Worm (Caenorhabditis elegans) whole organism, L4 larva: ENCODE measurements around the gene rsa-2.

Experiments used
- F49E8.2 ChIP-seq: sonication (generic microtip); optimal IDR thresholded peaks from 2 replicates; lab custom pipeline; 2016; ENCODE audit warnings: missing compliant biosample characterization, mild to moderate bottlenecking, missing genetic modification characterization, borderline replicate concordance
- T26A8.4 ChIP-seq: fragments of 200-800 bp; sonication (Bioruptor generic); IDR thresholded peaks from 2 replicates; pipeline ENCODE4 v1.3.6; 2022; ENCODE audit warnings: missing genetic modification characterization, missing compliant biosample characterization
- Y105C5A.15 ChIP-seq: fragments of 200-800 bp; sonication (Bioruptor generic); IDR thresholded peaks from 2 replicates; pipeline ENCODE4 v1.3.6; 2022; ENCODE audit warnings: missing genetic modification characterization, missing compliant biosample characterization
- Y48G9A.11 ChIP-seq: fragments of 200-800 bp; sonication (Bioruptor generic); IDR thresholded peaks from 2 replicates; pipeline ENCODE4 v1.3.6; 2022; ENCODE audit warnings: missing genetic modification reagents, missing genetic modification characterization, missing compliant biosample characterization
- aha-1 ChIP-seq: fragments of 150-350 bp; peaks from one replicate; lab custom pipeline; 2014; ENCODE audit warnings: missing biosample characterization, missing genetic modification characterization
- ama-1 ChIP-seq: fragments of 150-350 bp; optimal IDR thresholded peaks from 2 replicates; lab custom pipeline; 2014; ENCODE audit warnings: inconsistent platforms, mixed read lengths
- arid-1 ChIP-seq: fragments of 200-800 bp; sonication (Bioruptor generic); conservative IDR thresholded peaks from 2 replicates; pipeline ENCODE4 v1.3.6; 2022; ENCODE audit warnings: missing genetic modification reagents, missing genetic modification characterization, missing compliant biosample characterization
- ceh-44 ChIP-seq: fragments of 200-800 bp; sonication (Bioruptor generic); IDR thresholded peaks from 2 replicates; pipeline ENCODE4 v1.3.6; 2022; ENCODE audit warnings: missing genetic modification reagents, missing genetic modification characterization, missing compliant biosample characterization
- dmd-8 ChIP-seq: fragments of 200-800 bp; sonication (Bioruptor generic); IDR thresholded peaks from 2 replicates; pipeline ENCODE4 v1.3.6; 2022; ENCODE audit warnings: missing genetic modification characterization, missing compliant biosample characterization
- egl-27 ChIP-seq: sonication (generic microtip); optimal IDR thresholded peaks from 3 replicates; lab custom pipeline; 2017; ENCODE audit warnings: missing biosample characterization, missing genetic modification reagents, missing genetic modification characterization
- lin-1 ChIP-seq: fragments of 200-800 bp; sonication (Bioruptor generic); IDR thresholded peaks from 2 replicates; pipeline ENCODE4 v1.3.6; 2022; ENCODE audit warnings: missing genetic modification reagents, missing genetic modification characterization, missing compliant biosample characterization
- lin-38 ChIP-seq: fragments of 200-800 bp; sonication (Bioruptor generic); IDR thresholded peaks from 2 replicates; pipeline ENCODE4 v1.3.6; 2022; ENCODE audit warnings: missing genetic modification reagents, missing genetic modification characterization, missing compliant biosample characterization
- madf-5 ChIP-seq, 2 experiments: fragments of 200-800 bp; sonication (Bioruptor generic); IDR thresholded peaks; 2 replicates each; pipeline ENCODE4 v1.3.6; 2022; ENCODE audit warnings: missing compliant biosample characterization in 2 of 2, missing genetic modification characterization in 2 of 2
- madf-9 ChIP-seq: fragments of 200-800 bp; sonication (Bioruptor generic); conservative IDR thresholded peaks from 2 replicates; pipeline ENCODE4 v1.3.6; 2022; ENCODE audit warnings: missing genetic modification reagents, missing genetic modification characterization, missing compliant biosample characterization
- nhr-10 ChIP-seq: fragments of 150-350 bp; optimal IDR thresholded peaks from 2 replicates; lab custom pipeline; 2014; ENCODE audit warnings: missing biosample characterization, missing genetic modification characterization
- nhr-102 ChIP-seq: sonication (generic microtip); optimal IDR thresholded peaks from 2 replicates; lab custom pipeline; 2016; ENCODE audit warnings: mild to moderate bottlenecking, missing genetic modification characterization, moderate library complexity, missing compliant biosample characterization
- nhr-25 ChIP-seq: sonication (generic microtip); optimal IDR thresholded peaks from 2 replicates; lab custom pipeline; 2017; ENCODE audit warnings: missing genetic modification characterization, mild to moderate bottlenecking, missing compliant biosample characterization, antibody characterized with exemption, moderate library complexity, borderline replicate concordance; ENCODE audit not compliant: insufficient read depth
- nhr-42 ChIP-seq: fragments of 200-800 bp; sonication (Bioruptor generic); IDR thresholded peaks from 2 replicates; pipeline ENCODE4 v1.3.6; 2022; ENCODE audit warnings: missing genetic modification characterization, missing compliant biosample characterization
- nhr-76 ChIP-seq: fragments of 150-350 bp; optimal IDR thresholded peaks from 2 replicates; lab custom pipeline; 2014; ENCODE audit warnings: missing biosample characterization, missing genetic modification characterization
- pha-4 ChIP-seq, 2 experiments: fragments of 150-350 bp in 1 of 2; fragments of 200-800 bp in 1 of 2; sonication (Bioruptor generic) in 1 of 2; IDR thresholded peaks in 1 of 2; optimal IDR thresholded peaks in 1 of 2; 2 replicates each; pipeline versions ENCODE4 v1.3.6 to Lab custom; 2014 to 2022; ENCODE audit warnings: missing genetic modification characterization in 2 of 2, missing genetic modification reagents in 2 of 2, missing biosample characterization in 1 of 2, missing compliant biosample characterization in 1 of 2
- php-3 ChIP-seq: fragments of 200-800 bp; sonication (Bioruptor generic); IDR thresholded peaks from 2 replicates; pipeline ENCODE4 v1.3.6; 2022; ENCODE audit warnings: missing genetic modification reagents, missing genetic modification characterization, missing compliant biosample characterization
- skn-1 ChIP-seq: fragments of 150-350 bp; optimal IDR thresholded peaks from 2 replicates; lab custom pipeline; 2014; ENCODE audit warnings: missing biosample characterization, missing genetic modification characterization
- snpc-1.2 ChIP-seq: fragments of 200-800 bp; sonication (Bioruptor generic); IDR thresholded peaks from 2 replicates; pipeline ENCODE4 v1.3.6; 2022; ENCODE audit warnings: missing genetic modification reagents, missing genetic modification characterization, missing compliant biosample characterization
- tra-1 ChIP-seq: fragments of 200-800 bp; sonication (Bioruptor generic); IDR thresholded peaks from 2 replicates; pipeline ENCODE4 v1.3.6; 2022; ENCODE audit warnings: missing genetic modification reagents, missing genetic modification characterization, missing compliant biosample characterization
- unc-130 ChIP-seq: sonication (generic microtip); optimal IDR thresholded peaks from 2 replicates; lab custom pipeline; 2016; ENCODE audit warnings: missing genetic modification reagents, missing genetic modification characterization, missing compliant biosample characterization
- unc-39 ChIP-seq: sonication (generic microtip); optimal IDR thresholded peaks from 2 replicates; lab custom pipeline; 2017; ENCODE audit warnings: missing biosample characterization, missing genetic modification characterization

rsa-2 gene

DNA sequence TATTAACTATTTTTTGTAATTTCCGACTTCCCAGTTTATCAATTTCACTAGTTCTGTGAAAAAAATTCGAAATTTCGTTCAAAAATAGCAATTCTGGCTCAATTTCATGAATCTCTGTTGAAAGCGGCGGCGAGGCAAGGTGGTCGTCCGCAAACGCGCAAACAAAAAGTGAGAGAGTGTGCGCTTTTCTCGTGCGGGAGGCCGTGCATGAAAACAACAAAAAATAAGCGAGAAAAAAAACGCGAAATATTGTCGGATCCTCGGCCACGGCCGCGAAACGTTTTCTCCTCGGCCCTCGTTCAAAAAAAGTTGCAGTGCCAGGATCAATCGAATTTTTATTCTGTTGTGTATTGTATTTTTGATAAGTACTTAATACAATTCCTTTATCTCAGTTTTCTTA is 49.4 kb downstream of the rsa-2 start (continued):
- TF ChIP-seq T26A8.4 (0 out of 2 replicates have a peak, but pooled peaks have one; percentile 33), nhr-76 (tag; lab: Kevin White, UChicago) (no peak), nhr-102 (peak; percentile 52), skn-1 (tag; lab: Kevin White, UChicago) (no peak), unc-39 (tag; lab: Kevin White, UChicago) (no peak), ceh-44 (peak; percentile 75; the same call in 1 of the 2 replicates), pha-4 (GFP tag; IDR thresholded peaks at IDR 0.05; lab: Robert Waterston, UW) (peak; percentile 62), pha-4 (tag; optimal IDR thresholded peaks at IDR 0.05; lab: Kevin White, UChicago) (no peak)

DNA sequence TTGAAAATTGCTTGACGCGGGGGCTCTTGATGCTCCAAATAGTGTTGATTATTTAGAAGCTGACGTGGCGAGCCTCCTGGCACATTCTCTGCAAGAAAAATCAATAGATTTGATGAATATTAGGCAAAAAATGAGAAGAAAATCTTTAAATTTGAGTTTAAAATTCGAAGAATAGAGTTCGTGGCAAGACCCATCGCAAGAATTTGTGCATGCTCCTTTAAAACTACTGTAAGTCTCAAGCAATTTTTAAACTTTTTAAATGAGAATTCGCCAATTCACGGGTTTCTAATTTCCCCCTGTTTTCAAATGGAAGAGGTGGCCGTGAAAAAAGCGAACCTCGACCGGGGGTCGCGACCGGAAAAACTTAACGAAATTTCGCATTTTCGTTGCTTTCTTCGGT is 50.6 kb downstream of the rsa-2 start:
- no peak for TF ChIP-seq egl-27 (tag; lab: Kevin White, UChicago)
- TF ChIP-seq tra-1 (GFP tag; lab: Robert Waterston, UW): no peak
- TF ChIP-seq ama-1 (lab: Kevin White, UChicago): no peak
- no peak for TF ChIP-seq nhr-10 (tag; lab: Kevin White, UChicago)
- no peak for TF ChIP-seq nhr-25 (tag; lab: Kevin White, UChicago)
- TF ChIP-seq madf-5 (GFP tag; IDR thresholded peaks at IDR 0.05; lab: Robert Waterston, UW): no peak

DNA sequence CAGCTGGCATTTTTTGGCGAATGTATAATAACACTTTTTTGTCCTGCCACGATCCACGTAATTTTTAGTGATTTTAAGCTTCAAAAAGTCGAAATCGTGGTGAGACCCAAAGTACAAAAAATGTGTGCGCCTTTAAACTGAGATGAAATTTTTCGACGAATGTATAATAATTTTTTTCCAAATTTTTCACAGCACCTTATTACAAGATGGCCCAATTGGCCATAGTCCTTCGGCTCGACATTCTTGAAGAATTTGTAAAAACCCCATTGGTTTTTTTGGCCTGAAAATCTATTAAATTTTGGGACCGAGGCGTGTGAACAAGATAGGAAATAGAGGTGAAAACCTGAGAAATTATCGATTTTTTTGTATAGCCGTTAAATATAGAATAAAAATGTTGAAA is 52.7 kb downstream of the rsa-2 start:
- TF ChIP-seq aha-1 (tag; lab: Kevin White, UChicago) (peak; percentile 51), nhr-42 (GFP tag; lab: Robert Waterston, UW) (no peak)

DNA sequence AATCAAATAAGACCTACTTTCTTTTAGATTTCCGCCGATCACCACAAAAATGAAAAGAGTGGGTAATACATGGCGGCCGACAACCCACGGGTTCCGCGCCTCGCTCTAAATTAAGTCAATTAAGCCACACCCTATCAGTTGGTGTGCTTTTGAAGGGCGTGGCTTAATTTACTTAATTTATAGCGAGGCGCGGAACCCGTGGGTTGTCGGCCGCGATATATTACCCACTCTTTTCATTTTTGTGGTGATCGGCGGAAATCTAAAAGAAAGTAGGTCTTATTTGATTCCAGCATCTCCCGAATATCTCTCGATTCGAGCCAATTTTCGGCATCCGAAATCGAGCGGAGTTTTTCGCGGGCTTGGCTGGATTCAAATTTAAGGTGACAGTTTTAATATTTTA is 54.8 kb downstream of the rsa-2 start:
- peak; percentile 33; the same call in 1 of the 2 replicates for TF ChIP-seq T26A8.4
- peak; percentile 85 for TF ChIP-seq lin-38 (GFP tag; lab: Robert Waterston, UW)
- peak; percentile 74; the same call in 1 of the 2 replicates for TF ChIP-seq ceh-44
- peak; percentile 42 for TF ChIP-seq nhr-102
- peak; percentile 35; the same call in 1 of the 2 replicates for TF ChIP-seq arid-1
- TF ChIP-seq dmd-8 (GFP tag; lab: Robert Waterston, UW): peak; percentile 51; the same call in 1 of the 2 replicates
- TF ChIP-seq Y48G9A.11 (GFP tag; lab: Robert Waterston, UW): peak; percentile 53; the same call in 1 of the 2 replicates
- TF ChIP-seq lin-1: peak; percentile 65; the same call in 1 of the 2 replicates
- peak; percentile 52; the same call in 1 of the 2 replicates for TF ChIP-seq snpc-1.2 (GFP tag; lab: Robert Waterston, UW)
- 0 out of 2 replicates have a peak, but pooled peaks have one; percentile 41 for TF ChIP-seq php-3
- TF ChIP-seq F49E8.2 (tag; lab: Kevin White, UChicago): peak; percentile 48
- peak; percentile 45; the same call in 1 of the 2 replicates for TF ChIP-seq madf-9
- 0 out of 2 replicates have a peak, but pooled peaks have one; percentile 32 for TF ChIP-seq Y105C5A.15
- TF ChIP-seq unc-130 (GFP tag; lab: Kevin White, UChicago): peak; percentile 52
- TF ChIP-seq, all 104 proteins: peak for 14; not testable (repeated sequence) for 90
